Fruit fly (Drosophila melanogaster) S2 (cell line): Measurements from ENCODE around the gene Ssdp.

ENCODE experiments used
- CG8478 ChIP-seq: fragments of >200 bp; optimal IDR thresholded peaks from 2 replicates; lab custom pipeline; 2018
- CTCF ChIP-seq, 2 experiments: fragments of >200 bp; optimal IDR thresholded peaks; 2 replicates each; lab custom pipeline; 2018

The Ssdp gene

dm6 chr3R:18157459-18157858, 41.9 kb downstream of the Ssdp start:
- TF ChIP-seq CG8478: no peak

DNA sequence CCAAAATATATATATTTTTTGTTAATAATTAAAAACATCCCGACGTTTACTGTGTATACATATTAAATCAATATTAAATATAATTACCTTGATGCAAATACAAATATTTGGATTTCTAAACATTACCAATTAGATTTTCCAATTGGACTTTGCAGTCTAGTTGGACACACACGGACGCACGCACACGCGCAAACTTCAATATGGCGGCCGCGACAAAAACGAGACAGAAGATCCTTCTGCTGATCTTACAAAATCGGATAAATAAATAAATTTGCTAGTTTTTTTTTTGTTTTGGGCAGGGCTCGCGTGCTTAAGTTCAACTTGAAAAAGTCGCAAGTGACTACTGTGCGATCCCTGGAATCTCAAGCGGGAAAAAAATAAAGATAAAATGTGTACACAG, 42.8 kb downstream of the Ssdp start:
- TF ChIP-seq CTCF (optimal IDR thresholded peaks at IDR 0.05; lab: Kevin White, UChicago) (no peak), CG8478 (no peak)

dm6 chr3R:18153698-18154097, 45.7 kb downstream of the Ssdp start:
- TF ChIP-seq CTCF (optimal IDR thresholded peaks at IDR 0.05; lab: Kevin White, UChicago) (no peak), CG8478 (no peak)

DNA sequence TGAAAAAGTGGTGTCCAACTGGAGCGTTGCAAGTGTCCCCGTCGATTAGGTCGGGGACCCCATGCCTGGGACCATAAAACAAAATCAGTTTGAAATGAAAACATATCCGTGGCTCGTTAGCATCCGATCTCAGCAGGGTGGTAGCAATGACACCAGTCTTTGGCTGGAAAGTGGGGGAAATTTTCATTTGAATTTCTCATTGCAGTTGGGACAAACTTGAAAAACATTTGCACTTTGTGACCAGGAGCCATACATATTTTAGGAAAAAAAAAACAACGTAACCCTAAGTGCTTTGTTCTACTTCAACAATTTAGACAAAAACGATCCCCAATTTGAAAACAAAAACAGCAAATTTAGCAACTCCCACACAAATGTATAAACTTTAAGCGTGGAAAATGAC, 47.6 kb downstream of the Ssdp start, which contains the start of gene CG14316:
Gene CG14316, plus strand, starts transcription at position 301 of the 400 bp plus-strand sequence.
- no peak for TF ChIP-seq CTCF (optimal IDR thresholded peaks at IDR 0.05; lab: Kevin White, UChicago)
- TF ChIP-seq CG8478: no peak

- TF ChIP-seq CG8478 (no peak), CTCF (optimal IDR thresholded peaks at IDR 0.05; lab: Kevin White, UChicago) (no peak)
Measured at dm6 chr3R:18146629-18147028, 52.8 kb downstream of the Ssdp start.

dm6 chr3R:18144853-18145252, 54.5 kb downstream of the Ssdp start:
- TF ChIP-seq CTCF (optimal IDR thresholded peaks at IDR 0.05; lab: Kevin White, UChicago) (no peak), CG8478 (no peak)
